Fruit fly (Drosophila melanogaster) whole organism, embryonic: ENCODE measurements around the gene Cyp318a1.

Source experiments
- BEAF-32 ChIP-seq: fragments of 200-800 bp; sonication (Bioruptor generic); optimal IDR thresholded peaks from 3 replicates; lab custom pipeline; 2017; ENCODE audit warnings: missing biosample characterization, missing genetic modification characterization, mild to moderate bottlenecking, moderate library complexity, missing genetic modification reagents
- CG10209 ChIP-seq: fragments of 200-800 bp; sonication (Bioruptor generic); optimal IDR thresholded peaks from 3 replicates; lab custom pipeline; 2017; ENCODE audit warnings: missing biosample characterization, mild to moderate bottlenecking, missing genetic modification characterization, missing genetic modification reagents
- CG10321 ChIP-seq: fragments of 200-800 bp; sonication (Bioruptor generic); IDR thresholded peaks from 2 replicates; pipeline ENCODE4 v1.3.6; 2022; ENCODE audit warnings: missing biosample characterization, missing genetic modification characterization
- CG10462 ChIP-seq: fragments of 200-800 bp; sonication (Bioruptor generic); optimal IDR thresholded peaks from 2 replicates; lab custom pipeline; 2016; ENCODE audit warnings: missing biosample characterization, missing genetic modification characterization
- CG10979 ChIP-seq: fragments of 200-800 bp; sonication (Bioruptor generic); optimal IDR thresholded peaks from 2 replicates; lab custom pipeline; 2018; ENCODE audit warnings: missing biosample characterization, mild to moderate bottlenecking, missing genetic modification characterization, moderate library complexity
- CG11093 ChIP-seq: fragments of 200-800 bp; sonication (Bioruptor generic); IDR thresholded peaks from 3 replicates; pipeline ENCODE4 v1.3.6; 2022; ENCODE audit warnings: missing biosample characterization, missing genetic modification characterization
- CG11695 ChIP-seq: fragments of 200-800 bp; sonication (Bioruptor generic); IDR thresholded peaks from 3 replicates; pipeline ENCODE4 v1.3.6; 2022; ENCODE audit warnings: missing biosample characterization, missing genetic modification characterization
- CG12236 ChIP-seq: fragments of 200-800 bp; sonication (Bioruptor generic); optimal IDR thresholded peaks from 2 replicates; lab custom pipeline; 2016; ENCODE audit warnings: missing biosample characterization, missing genetic modification characterization
- CG14441 ChIP-seq: fragments of 200-800 bp; sonication (Bioruptor generic); IDR thresholded peaks from 2 replicates; pipeline ENCODE4 v1.3.6; 2022; ENCODE audit warnings: missing biosample characterization, missing genetic modification characterization
- CG15601 ChIP-seq: fragments of 200-800 bp; sonication (Bioruptor generic); optimal IDR thresholded peaks from 3 replicates; lab custom pipeline; 2019; ENCODE audit warnings: missing biosample characterization, mild to moderate bottlenecking, missing genetic modification characterization, moderate library complexity
- CG1792 ChIP-seq: fragments of 200-800 bp; sonication (Bioruptor generic); optimal IDR thresholded peaks from 2 replicates; lab custom pipeline; 2016; ENCODE audit warnings: missing biosample characterization, missing genetic modification characterization
- CG2199 ChIP-seq: fragments of 200-800 bp; sonication (Bioruptor generic); IDR thresholded peaks from 3 replicates; pipeline ENCODE4 v1.3.6; 2022; ENCODE audit warnings: missing biosample characterization, missing genetic modification characterization
- CG32772 ChIP-seq: fragments of 200-800 bp; sonication (Bioruptor generic); IDR thresholded peaks from 2 replicates; pipeline ENCODE4 v1.3.6; 2022; ENCODE audit warnings: missing biosample characterization, missing genetic modification characterization
- CG4282 ChIP-seq: fragments of 200-800 bp; sonication (Bioruptor generic); optimal IDR thresholded peaks from 2 replicates; lab custom pipeline; 2016; ENCODE audit warnings: missing biosample characterization, missing genetic modification characterization
- CG7556 ChIP-seq: fragments of 200-800 bp; sonication (Bioruptor generic); optimal IDR thresholded peaks from 2 replicates; lab custom pipeline; 2017; ENCODE audit warnings: missing biosample characterization, mild to moderate bottlenecking, missing genetic modification characterization
- CG7786 ChIP-seq: fragments of 200-800 bp; sonication (Bioruptor generic); optimal IDR thresholded peaks from 2 replicates; lab custom pipeline; 2016; ENCODE audit warnings: missing biosample characterization, missing genetic modification characterization
- CG7839 ChIP-seq: fragments of 200-800 bp; sonication (Bioruptor generic); optimal IDR thresholded peaks from 3 replicates; lab custom pipeline; 2018; ENCODE audit warnings: missing biosample characterization, mild to moderate bottlenecking, missing genetic modification characterization, moderate library complexity
- CG9727 ChIP-seq: fragments of 200-800 bp; sonication (Bioruptor generic); optimal IDR thresholded peaks from 3 replicates; lab custom pipeline; 2017; ENCODE audit warnings: missing biosample characterization, mild to moderate bottlenecking, missing genetic modification characterization
- CrebB ChIP-seq: fragments of 200-800 bp; sonication (Bioruptor generic); optimal IDR thresholded peaks from 3 replicates; lab custom pipeline; 2018; ENCODE audit warnings: missing biosample characterization, mild to moderate bottlenecking, missing genetic modification characterization
- Dip3 ChIP-seq: fragments of 200-800 bp; sonication (Bioruptor generic); optimal IDR thresholded peaks from 3 replicates; lab custom pipeline; 2016; ENCODE audit warnings: missing biosample characterization, missing genetic modification characterization
- Ets65A ChIP-seq: fragments of 200-800 bp; sonication (Bioruptor generic); peaks from one replicate; lab custom pipeline; 2016; ENCODE audit warnings: missing biosample characterization, missing genetic modification characterization
- Fer1 ChIP-seq: fragments of 200-800 bp; sonication (Bioruptor generic); optimal IDR thresholded peaks from 2 replicates; lab custom pipeline; 2017; ENCODE audit warnings: missing biosample characterization, mild to moderate bottlenecking, missing genetic modification characterization
- HmgZ ChIP-seq: fragments of 200-800 bp; sonication (Bioruptor generic); optimal IDR thresholded peaks from 2 replicates; lab custom pipeline; 2018; ENCODE audit warnings: missing biosample characterization, mild to moderate bottlenecking, missing genetic modification characterization
- PHDP ChIP-seq: fragments of 200-800 bp; sonication (Bioruptor generic); optimal IDR thresholded peaks from 3 replicates; lab custom pipeline; 2018; ENCODE audit warnings: missing biosample characterization, mild to moderate bottlenecking, missing genetic modification characterization, moderate library complexity
- Poxn ChIP-seq: fragments of 200-800 bp; sonication (Bioruptor generic); IDR thresholded peaks from 2 replicates; pipeline ENCODE4 v1.3.6; 2022; ENCODE audit warnings: missing biosample characterization, missing genetic modification characterization
- Ptx1 ChIP-seq: fragments of 200-800 bp; sonication (Bioruptor generic); IDR thresholded peaks from 2 replicates; pipeline ENCODE4 v1.3.6; 2022; ENCODE audit warnings: missing biosample characterization, missing genetic modification characterization
- Taf1 ChIP-seq: fragments of 200-800 bp; sonication (Bioruptor generic); IDR thresholded peaks from 2 replicates; pipeline ENCODE4 v1.3.6; 2022; ENCODE audit warnings: missing biosample characterization, missing genetic modification characterization
- Tbp ChIP-seq: fragments of >200 bp; optimal IDR thresholded peaks from 2 replicates; lab custom pipeline; 2018; ENCODE audit warnings: missing biosample characterization, missing genetic modification characterization
- abd-A ChIP-seq: fragments of 200-800 bp; sonication (Bioruptor generic); optimal IDR thresholded peaks from 3 replicates; lab custom pipeline; 2019; ENCODE audit warnings: missing biosample characterization, mild to moderate bottlenecking, missing genetic modification characterization, moderate library complexity
- aop ChIP-seq: fragments of 200-800 bp; sonication (Bioruptor generic); IDR thresholded peaks from 2 replicates; pipeline ENCODE4 v1.3.6; 2022; ENCODE audit warnings: missing biosample characterization, missing genetic modification characterization
- chinmo ChIP-seq: fragments of 200-800 bp; sonication (Bioruptor generic); IDR thresholded peaks from 4 replicates; pipeline ENCODE4 v1.3.6; 2022; ENCODE audit warnings: missing biosample characterization, missing genetic modification characterization; ENCODE audit not compliant: partially characterized antibody
- chm ChIP-seq: fragments of 200-800 bp; sonication (Bioruptor generic); IDR thresholded peaks from 2 replicates; pipeline ENCODE4 v1.3.6; 2022; ENCODE audit warnings: missing biosample characterization, missing genetic modification characterization
- emc ChIP-seq: fragments of 200-800 bp; sonication (Bioruptor generic); optimal IDR thresholded peaks from 2 replicates; lab custom pipeline; 2016; ENCODE audit warnings: missing biosample characterization, missing genetic modification characterization
- ems ChIP-seq: fragments of 200-800 bp; sonication (Bioruptor generic); optimal IDR thresholded peaks from 3 replicates; lab custom pipeline; 2016; ENCODE audit warnings: missing biosample characterization, missing genetic modification characterization
- esg ChIP-seq: fragments of 200-800 bp; sonication (Bioruptor generic); conservative IDR thresholded peaks from 2 replicates; pipeline ENCODE4 v1.3.6; 2022; ENCODE audit warnings: missing biosample characterization, missing genetic modification characterization
- exex ChIP-seq: fragments of 200-800 bp; sonication (Bioruptor generic); optimal IDR thresholded peaks from 4 replicates; lab custom pipeline; 2018; ENCODE audit warnings: missing biosample characterization, mild to moderate bottlenecking, missing genetic modification characterization, moderate library complexity
- eyg ChIP-seq: fragments of 200-800 bp; sonication (Bioruptor generic); optimal IDR thresholded peaks from 3 replicates; lab custom pipeline; 2016; ENCODE audit warnings: missing biosample characterization, missing genetic modification characterization
- fd64A ChIP-seq: fragments of 200-800 bp; sonication (Bioruptor generic); optimal IDR thresholded peaks from 3 replicates; lab custom pipeline; 2018; ENCODE audit warnings: missing biosample characterization, mild to moderate bottlenecking, missing genetic modification characterization
- fd96Cb ChIP-seq: fragments of 200-800 bp; sonication (Bioruptor generic); optimal IDR thresholded peaks from 2 replicates; lab custom pipeline; 2018; ENCODE audit warnings: missing biosample characterization, mild to moderate bottlenecking, missing genetic modification characterization, moderate library complexity
- gt ChIP-seq: fragments of 200-800 bp; sonication (Bioruptor generic); IDR thresholded peaks from 2 replicates; pipeline ENCODE4 v1.3.6; 2022; ENCODE audit warnings: missing biosample characterization, missing genetic modification characterization
- h ChIP-seq: fragments of >200 bp; optimal IDR thresholded peaks from 2 replicates; lab custom pipeline; 2017
- ken ChIP-seq: fragments of 200-800 bp; sonication (Bioruptor generic); IDR thresholded peaks from 3 replicates; pipeline ENCODE4 v1.3.6; 2022; ENCODE audit warnings: missing biosample characterization, missing genetic modification characterization
- lab ChIP-seq: fragments of 200-800 bp; sonication (Bioruptor generic); optimal IDR thresholded peaks from 3 replicates; lab custom pipeline; 2017; ENCODE audit warnings: missing biosample characterization, missing genetic modification characterization, mild to moderate bottlenecking, moderate library complexity, missing genetic modification reagents
- nerfin-1 ChIP-seq: fragments of 200-800 bp; sonication (Bioruptor generic); optimal IDR thresholded peaks from 3 replicates; lab custom pipeline; 2019; ENCODE audit warnings: missing biosample characterization, mild to moderate bottlenecking, missing genetic modification characterization, moderate library complexity
- pan ChIP-seq, 4 experiments: fragments of >200 bp in 3 of 4; fragments of 200-800 bp in 1 of 4; sonication (Bioruptor generic) in 1 of 4; optimal IDR thresholded peaks in 3 of 4; IDR thresholded peaks in 1 of 4; 2 replicates each; pipeline versions ENCODE4 v1.3.6 to Lab custom; 2017 to 2022; ENCODE audit warnings: missing biosample characterization in 2 of 4, missing genetic modification characterization in 2 of 4, mixed read lengths in 1 of 4
- sens ChIP-seq: fragments of 200-800 bp; sonication (Bioruptor generic); peaks from one replicate; lab custom pipeline; 2016; ENCODE audit warnings: missing biosample characterization, missing genetic modification characterization
- seq ChIP-seq: fragments of 200-800 bp; sonication (Bioruptor generic); IDR thresholded peaks from 2 replicates; pipeline ENCODE4 v1.3.6; 2022; ENCODE audit warnings: missing biosample characterization, missing genetic modification characterization
- sr ChIP-seq: fragments of 200-800 bp; sonication (Bioruptor generic); IDR thresholded peaks from 3 replicates; pipeline ENCODE4 v1.3.6; 2022; ENCODE audit warnings: missing biosample characterization, missing genetic modification characterization
- tup ChIP-seq: fragments of 200-800 bp; sonication (Bioruptor generic); optimal IDR thresholded peaks from 2 replicates; lab custom pipeline; 2016; ENCODE audit warnings: missing biosample characterization, mild to moderate bottlenecking, missing genetic modification characterization, moderate library complexity
- twi ChIP-seq: fragments of 200-800 bp; optimal IDR thresholded peaks from 2 replicates; lab custom pipeline; 2019; ENCODE audit warnings: missing biosample characterization, mild to moderate bottlenecking, missing genetic modification characterization, moderate library complexity
- unc-4 ChIP-seq: fragments of 200-800 bp; sonication (Bioruptor generic); IDR thresholded peaks from 2 replicates; pipeline ENCODE4 v1.3.6; 2022; ENCODE audit warnings: missing biosample characterization, missing genetic modification characterization; ENCODE audit not compliant: partially characterized antibody
- vnd ChIP-seq: fragments of 200-800 bp; sonication (Bioruptor generic); IDR thresholded peaks from 3 replicates; pipeline ENCODE4 v1.3.6; 2022; ENCODE audit warnings: missing biosample characterization, missing genetic modification characterization; ENCODE audit not compliant: partially characterized antibody

Cyp318a1 gene

dm6 chrX:12082244-12082643 lies 49.8 kb downstream of the Cyp318a1 start (continued):
- no peak for TF ChIP-seq CG4282 (GFP tag; lab: Kevin White, UChicago)
- no peak for TF ChIP-seq nerfin-1 (tag; lab: Kevin White, UChicago)
- TF ChIP-seq HmgZ (tag; lab: Kevin White, UChicago), result no peak
- TF ChIP-seq gt (GFP tag; lab: Robert Waterston, UW), result no peak
- no peak for TF ChIP-seq aop (GFP tag; lab: Robert Waterston, UW)
- no peak for TF ChIP-seq esg (GFP tag; lab: Robert Waterston, UW)
- peak; percentile 54 for TF ChIP-seq twi (tag; lab: Kevin White, UChicago)
- TF ChIP-seq CG10979 (tag; lab: Kevin White, UChicago), result peak; percentile 30
- TF ChIP-seq eyg (GFP tag; lab: Kevin White, UChicago), result no peak
- no peak for TF ChIP-seq fd64A (GFP tag; lab: Kevin White, UChicago)
- no peak for TF ChIP-seq chinmo (GFP tag; lab: Robert Waterston, UW)
- no peak for TF ChIP-seq CG11093
- peak; percentile 36 for TF ChIP-seq abd-A (tag; lab: Kevin White, UChicago)
- TF ChIP-seq Fer1 (GFP tag; lab: Kevin White, UChicago), result peak; percentile 32
- peak; percentile 41 for TF ChIP-seq lab
- TF ChIP-seq BEAF-32 (GFP tag; lab: Kevin White, UChicago), result no peak
- TF ChIP-seq CG1792 (GFP tag; lab: Kevin White, UChicago), result no peak
- TF ChIP-seq PHDP (tag; lab: Kevin White, UChicago), result peak; percentile 3
- TF ChIP-seq exex (tag; lab: Kevin White, UChicago), result no peak
- TF ChIP-seq ems (GFP tag; lab: Kevin White, UChicago), result no peak
- TF ChIP-seq seq, result no peak
- TF ChIP-seq CrebB (tag; lab: Kevin White, UChicago), result no peak
- TF ChIP-seq unc-4, result no peak
- TF ChIP-seq CG10209, result no peak
- 0 out of 2 replicates have a peak, but pooled peaks have one; percentile 21 for TF ChIP-seq chm (GFP tag; lab: Robert Waterston, UW)
- TF ChIP-seq CG7786 (GFP tag; lab: Kevin White, UChicago), result no peak
- peak; percentile 31 for TF ChIP-seq CG7556 (GFP tag; lab: Kevin White, UChicago)
- TF ChIP-seq fd96Cb, result peak; percentile 30
- no peak for TF ChIP-seq CG14441 (GFP tag; lab: Robert Waterston, UW)
- TF ChIP-seq emc (GFP tag; lab: Kevin White, UChicago), result no peak
- TF ChIP-seq Ets65A (GFP tag; lab: Kevin White, UChicago), result peak; percentile 94
- TF ChIP-seq CG32772 (GFP tag; lab: Robert Waterston, UW), result no peak
- no peak for TF ChIP-seq CG12236 (GFP tag; lab: Kevin White, UChicago)
- no peak for TF ChIP-seq sr (GFP tag; lab: Robert Waterston, UW)
- TF ChIP-seq CG10321 (GFP tag; lab: Robert Waterston, UW), result no peak
- peak; percentile 8 for TF ChIP-seq sens (GFP tag; lab: Kevin White, UChicago)
- no peak for TF ChIP-seq vnd
- no peak for TF ChIP-seq Poxn (GFP tag; lab: Robert Waterston, UW)
- TF ChIP-seq Dip3 (GFP tag; lab: Kevin White, UChicago), result no peak
- no peak for TF ChIP-seq CG11695 (GFP tag; lab: Robert Waterston, UW)
- TF ChIP-seq pan (optimal IDR thresholded peaks at IDR 0.05; lab: Kevin White, UChicago), result no peak
- no peak for TF ChIP-seq pan (GFP tag; optimal IDR thresholded peaks at IDR 0.05 in 1 of 2, IDR thresholded peaks at IDR 0.05 in 1 of 2)
- TF ChIP-seq CG7839 (tag; lab: Kevin White, UChicago), result peak; percentile 42
- TF ChIP-seq CG2199 (GFP tag; lab: Robert Waterston, UW), result no peak
- TF ChIP-seq CG9727 (GFP tag; lab: Kevin White, UChicago), result no peak
- TF ChIP-seq CG15601 (tag; lab: Kevin White, UChicago), result no peak
- TF ChIP-seq Taf1 (GFP tag; lab: Robert Waterston, UW), result no peak
- TF ChIP-seq tup (GFP tag; lab: Kevin White, UChicago), result no peak
- TF ChIP-seq CG10462, result no peak
- no peak for TF ChIP-seq ken (GFP tag; lab: Robert Waterston, UW)
- TF ChIP-seq Tbp (GFP tag; lab: Kevin White, UChicago), result no peak
- TF ChIP-seq h, result no peak
- 0 out of 2 replicates have a peak, but pooled peaks have one; percentile 14 for TF ChIP-seq Ptx1 (GFP tag; lab: Robert Waterston, UW)
